Worm (Caenorhabditis elegans) whole organism, L1 larva: ENCODE measurements around the gene F47G3.4.

ENCODE experiments used
- nhr-90 ChIP-seq: sonication (generic microtip); optimal IDR thresholded peaks from 2 replicates; lab custom pipeline; 2016; ENCODE audit warnings: mild to moderate bottlenecking, missing genetic modification characterization, missing compliant biosample characterization; ENCODE audit not compliant: poor library complexity
- unc-62 ChIP-seq: fragments of 150-350 bp; optimal IDR thresholded peaks from 2 replicates; lab custom pipeline; 2014; ENCODE audit warnings: missing biosample characterization, missing genetic modification reagents, missing genetic modification characterization

ce11 chrX:2419777-2420176 is 38.4 kb downstream of the F47G3.4 start, which contains the start of gene glr-7:
- TF ChIP-seq unc-62 (GFP tag; lab: Kevin White, UChicago) (no peak), nhr-90 (tag; lab: Kevin White, UChicago) (no peak)
